Worm (Caenorhabditis elegans) whole organism, early embryonic: ENCODE measurements around the gene R09H10.7.
"Not testable (repeated sequence)": the region's sequence is repeated elsewhere in the genome, so short reads cannot be mapped to it uniquely, and the experiment has no call there.

ENCODE experiments used
- B0310.2 ChIP-seq: sonication (generic microtip); optimal IDR thresholded peaks from 2 replicates; lab custom pipeline; 2016; ENCODE audit warnings: mild to moderate bottlenecking, missing genetic modification characterization, missing compliant biosample characterization
- F13C5.2 ChIP-seq: sonication (generic microtip); optimal IDR thresholded peaks from 2 replicates; lab custom pipeline; 2017; ENCODE audit warnings: mild to moderate bottlenecking, missing genetic modification characterization, inconsistent platforms, missing compliant biosample characterization
- aly-1 ChIP-seq: sonication (generic microtip); optimal IDR thresholded peaks from 2 replicates; lab custom pipeline; 2016; ENCODE audit warnings: missing genetic modification characterization, missing compliant biosample characterization
- ama-1 ChIP-seq: fragments of 150-350 bp; optimal IDR thresholded peaks from 2 replicates; lab custom pipeline; 2014
- ceh-13 ChIP-seq: fragments of 200-800 bp; sonication (Bioruptor generic); optimal IDR thresholded peaks from 2 replicates; lab custom pipeline; 2018; ENCODE audit warnings: mild to moderate bottlenecking, missing genetic modification characterization, missing compliant biosample characterization
- ceh-36 ChIP-seq: sonication (generic microtip); optimal IDR thresholded peaks from 2 replicates; lab custom pipeline; 2016; ENCODE audit warnings: missing genetic modification characterization, inconsistent platforms, missing compliant biosample characterization
- ets-7 ChIP-seq: sonication (generic microtip); optimal IDR thresholded peaks from 2 replicates; lab custom pipeline; 2016; ENCODE audit warnings: missing genotype, missing genetic modification characterization, missing compliant biosample characterization
- flt-1 ChIP-seq: fragments of 200-800 bp; sonication (Bioruptor generic); IDR thresholded peaks from 2 replicates; pipeline ENCODE4 v1.3.6; 2022; ENCODE audit warnings: missing genetic modification characterization, missing compliant biosample characterization
- hmbx-1 ChIP-seq: sonication (generic microtip); optimal IDR thresholded peaks from 2 replicates; lab custom pipeline; 2016; ENCODE audit warnings: mild to moderate bottlenecking, missing genetic modification characterization, missing compliant biosample characterization
- hmg-4 ChIP-seq: fragments of 200-800 bp; sonication (Bioruptor generic); optimal IDR thresholded peaks from 2 replicates; lab custom pipeline; 2018; ENCODE audit warnings: mild to moderate bottlenecking, missing genetic modification characterization, missing compliant biosample characterization
- hnd-1 ChIP-seq: sonication (generic microtip); optimal IDR thresholded peaks from 2 replicates; lab custom pipeline; 2016; ENCODE audit warnings: missing genetic modification characterization, missing compliant biosample characterization
- pes-1 ChIP-seq: fragments of 200-800 bp; sonication (Bioruptor generic); IDR thresholded peaks from 2 replicates; pipeline ENCODE4 v1.3.6; 2022; ENCODE audit warnings: missing genetic modification reagents, missing genetic modification characterization, missing compliant biosample characterization
- scrt-1 ChIP-seq: fragments of 200-800 bp; sonication (Bioruptor generic); IDR thresholded peaks from 2 replicates; pipeline ENCODE4 v1.3.6; 2022; ENCODE audit warnings: missing genetic modification characterization, missing compliant biosample characterization
- sea-1 ChIP-seq: fragments of 200-800 bp; sonication (Bioruptor generic); conservative IDR thresholded peaks from 2 replicates; pipeline ENCODE4 v1.3.6; 2022; ENCODE audit warnings: missing genetic modification characterization, missing compliant biosample characterization
- tbx-11 ChIP-seq: fragments of 200-800 bp; sonication (Bioruptor generic); IDR thresholded peaks from 2 replicates; pipeline ENCODE4 v1.3.6; 2022; ENCODE audit warnings: missing genetic modification characterization, missing compliant biosample characterization
- tbx-37 ChIP-seq: fragments of 200-800 bp; sonication (Bioruptor generic); conservative IDR thresholded peaks from 2 replicates; pipeline ENCODE4 v1.3.6; 2022; ENCODE audit warnings: missing genetic modification reagents, missing genetic modification characterization, missing compliant biosample characterization
- tra-4 ChIP-seq: sonication (generic microtip); optimal IDR thresholded peaks from 2 replicates; lab custom pipeline; 2017; ENCODE audit warnings: missing genetic modification characterization, missing compliant biosample characterization

R09H10.7 gene

DNA sequence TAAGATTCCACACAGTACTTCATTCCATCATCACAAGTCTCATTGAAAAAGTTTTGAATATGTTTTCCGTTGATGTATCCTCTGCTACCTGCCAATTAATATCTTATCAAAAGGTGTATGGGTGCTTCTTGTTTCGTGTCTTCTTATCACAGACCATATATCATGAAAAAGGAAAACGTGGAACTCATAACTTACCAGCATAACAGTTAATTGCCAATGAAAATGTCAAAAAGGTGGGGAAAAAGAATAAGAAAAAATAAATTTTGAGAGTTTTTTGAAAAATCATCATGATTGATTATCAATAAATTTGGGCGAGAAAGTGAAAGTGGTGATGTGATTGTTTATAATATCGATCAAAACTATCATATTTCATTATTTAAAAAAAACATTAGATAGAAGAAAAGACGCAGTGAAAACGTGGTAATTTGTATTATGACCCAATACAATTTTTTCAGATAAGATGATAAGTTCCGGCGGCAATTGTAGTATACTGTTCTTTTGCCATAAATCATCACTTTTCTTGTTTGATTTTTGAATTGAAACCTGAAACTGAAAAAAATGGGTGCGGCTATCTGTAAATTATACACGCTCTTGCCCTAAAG lies 10.1 kb downstream of the R09H10.7 start, which contains the start of gene F56C4.4:
F56C4.4 (minus strand) TSS at position 315 of the 602 bp plus-strand sequence.
- TF ChIP-seq ets-7 (tag; lab: Kevin White, UChicago): no peak
- TF ChIP-seq ceh-36 (tag; lab: Kevin White, UChicago): no peak
- TF ChIP-seq flt-1: no peak
- TF ChIP-seq tbx-37 (GFP tag; lab: Robert Waterston, UW): no peak
- TF ChIP-seq scrt-1 (GFP tag; lab: Robert Waterston, UW): no peak
- no peak for TF ChIP-seq pes-1 (GFP tag; lab: Robert Waterston, UW)
- no peak for TF ChIP-seq ceh-13

DNA sequence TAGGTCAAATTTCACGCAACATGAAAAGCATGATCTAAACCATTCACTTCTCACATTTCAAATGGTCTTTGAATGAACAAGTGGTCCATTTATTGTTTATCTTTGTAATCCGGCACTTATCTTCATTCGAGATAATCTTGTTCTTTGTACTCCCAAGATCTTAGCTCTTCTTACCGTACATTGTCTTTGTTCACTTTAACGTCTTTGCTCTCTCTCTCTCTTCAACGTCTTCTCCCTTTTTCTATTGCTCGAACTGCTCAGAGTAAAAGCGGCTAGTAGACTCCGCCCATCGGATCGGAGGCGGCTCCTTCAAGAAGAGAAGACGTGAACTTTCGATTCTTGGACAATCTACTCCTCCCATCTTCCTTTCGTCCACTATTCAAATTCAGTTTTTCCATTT lies 15.7 kb downstream of the R09H10.7 start, which contains the start of gene F56C4.1:
F56C4.1 (plus strand) TSS at position 301 of the 400 bp plus-strand sequence.
- TF ChIP-seq ceh-36 (tag; lab: Kevin White, UChicago): no peak
- no peak for TF ChIP-seq scrt-1 (GFP tag; lab: Robert Waterston, UW)
- TF ChIP-seq tbx-11 (GFP tag; lab: Robert Waterston, UW): no peak
- TF ChIP-seq tbx-37 (GFP tag; lab: Robert Waterston, UW): no peak
- no peak for TF ChIP-seq hmg-4 (GFP tag; lab: Kevin White, UChicago)
- TF ChIP-seq flt-1: no peak
- no peak for TF ChIP-seq B0310.2 (tag; lab: Kevin White, UChicago)
- no peak for TF ChIP-seq tra-4
- no peak for TF ChIP-seq hnd-1 (tag; lab: Kevin White, UChicago)
- TF ChIP-seq sea-1 (GFP tag; lab: Robert Waterston, UW): no peak
- no peak for TF ChIP-seq ama-1
- no peak for TF ChIP-seq ets-7 (tag; lab: Kevin White, UChicago)

DNA sequence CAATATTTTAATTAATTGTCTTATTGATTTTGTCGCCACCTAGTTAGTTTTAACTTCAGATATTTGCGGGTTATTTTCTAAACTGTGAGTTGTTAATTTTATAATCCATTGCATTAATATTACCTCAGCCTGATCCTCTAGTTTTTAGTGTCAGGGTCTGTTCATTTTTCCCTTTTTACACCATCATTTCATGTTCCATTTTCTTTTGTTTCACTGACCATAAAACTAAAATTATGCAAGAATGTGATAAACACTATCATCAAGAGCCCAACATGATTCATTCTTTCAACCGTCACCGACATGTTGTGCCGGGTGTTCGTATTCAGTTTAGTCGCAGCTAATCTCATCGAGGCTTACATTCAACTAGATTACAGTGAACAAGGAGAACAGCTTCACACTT lies 18.1 kb downstream of the R09H10.7 start, which contains the start of gene F56C4.2:
F56C4.2 (plus strand) TSS at position 301 of the 400 bp plus-strand sequence.
- TF ChIP-seq scrt-1 (GFP tag; lab: Robert Waterston, UW) (no peak), F13C5.2 (tag; lab: Kevin White, UChicago) (no peak), hmbx-1 (tag; lab: Kevin White, UChicago) (no peak), ama-1 (no peak), sea-1 (GFP tag; lab: Robert Waterston, UW) (no peak), ceh-36 (tag; lab: Kevin White, UChicago) (no peak), hmg-4 (GFP tag; lab: Kevin White, UChicago) (no peak), aly-1 (tag; lab: Kevin White, UChicago) (no peak), tbx-11 (GFP tag; lab: Robert Waterston, UW) (no peak), ceh-13 (no peak), B0310.2 (tag; lab: Kevin White, UChicago) (no peak), ets-7 (tag; lab: Kevin White, UChicago) (no peak), tbx-37 (GFP tag; lab: Robert Waterston, UW) (no peak), hnd-1 (tag; lab: Kevin White, UChicago) (no peak), pes-1 (GFP tag; lab: Robert Waterston, UW) (no peak)

DNA sequence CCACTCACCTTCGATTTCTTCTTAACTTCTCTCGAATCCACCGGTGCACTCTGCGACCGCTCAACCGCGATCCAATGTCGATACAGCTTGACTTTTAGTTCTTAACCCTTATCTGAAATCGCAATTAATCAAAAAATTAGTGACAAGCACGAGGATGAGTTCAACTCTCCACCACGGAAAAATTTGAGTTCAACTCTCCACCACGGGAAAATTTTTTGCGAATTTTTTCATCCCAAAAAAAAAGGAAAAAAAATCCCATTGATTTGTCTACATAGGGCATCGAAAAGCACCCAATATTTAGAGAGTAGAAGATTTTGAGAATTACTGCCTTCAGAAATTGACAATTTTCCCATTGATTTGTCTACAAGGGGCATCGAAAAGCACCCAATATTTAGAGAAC lies 33.1 kb downstream of the R09H10.7 start, which contains the start of gene glb-19:
glb-19 (minus strand) TSS at position 101 of the 400 bp plus-strand sequence.
- not testable (repeated sequence) for TF ChIP-seq tbx-37 (GFP tag; lab: Robert Waterston, UW); F13C5.2 (tag; lab: Kevin White, UChicago); hmg-4 (GFP tag; lab: Kevin White, UChicago)

DNA sequence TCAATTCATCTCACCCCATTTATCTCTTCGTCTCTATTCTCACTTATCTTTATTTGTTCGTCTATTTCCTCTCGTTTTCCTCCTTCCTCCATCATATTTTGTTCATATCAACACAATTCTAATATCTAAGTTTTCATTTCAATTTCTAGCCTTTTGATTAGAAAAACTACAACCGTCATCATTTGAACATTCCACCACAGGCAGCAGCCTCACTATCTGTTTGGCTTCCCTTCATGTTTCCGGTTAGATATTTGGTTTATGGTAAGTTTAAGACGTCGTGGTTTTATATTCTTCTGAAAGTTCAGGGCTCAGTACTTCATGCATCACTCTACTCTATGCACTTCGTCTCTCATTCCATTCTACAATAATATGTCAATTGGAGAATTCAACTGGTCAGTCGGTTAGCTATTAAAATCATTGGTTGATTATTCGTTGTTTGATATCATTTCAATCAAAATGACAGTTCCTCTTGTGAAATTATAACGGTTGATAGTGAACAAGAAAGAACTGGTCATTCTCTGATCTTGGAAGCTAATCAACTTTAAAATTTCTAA lies 35.9 kb downstream of the R09H10.7 start, which contains the start of gene K08C7.1:
K08C7.1 (plus strand) TSS at position 43 of the 554 bp plus-strand sequence.
- TF ChIP-seq aly-1 (tag; lab: Kevin White, UChicago) (no peak), F13C5.2 (tag; lab: Kevin White, UChicago) (no peak), hnd-1 (tag; lab: Kevin White, UChicago) (no peak), tbx-37 (GFP tag; lab: Robert Waterston, UW) (no peak), pes-1 (GFP tag; lab: Robert Waterston, UW) (no peak), flt-1 (no peak), ets-7 (tag; lab: Kevin White, UChicago) (no peak), ama-1 (no peak), hmbx-1 (tag; lab: Kevin White, UChicago) (no peak), tbx-11 (GFP tag; lab: Robert Waterston, UW) (no peak), scrt-1 (GFP tag; lab: Robert Waterston, UW) (no peak), B0310.2 (tag; lab: Kevin White, UChicago) (no peak), ceh-13 (no peak), sea-1 (GFP tag; lab: Robert Waterston, UW) (no peak), ceh-36 (tag; lab: Kevin White, UChicago) (no peak), tra-4 (no peak), hmg-4 (GFP tag; lab: Kevin White, UChicago) (no peak)

DNA sequence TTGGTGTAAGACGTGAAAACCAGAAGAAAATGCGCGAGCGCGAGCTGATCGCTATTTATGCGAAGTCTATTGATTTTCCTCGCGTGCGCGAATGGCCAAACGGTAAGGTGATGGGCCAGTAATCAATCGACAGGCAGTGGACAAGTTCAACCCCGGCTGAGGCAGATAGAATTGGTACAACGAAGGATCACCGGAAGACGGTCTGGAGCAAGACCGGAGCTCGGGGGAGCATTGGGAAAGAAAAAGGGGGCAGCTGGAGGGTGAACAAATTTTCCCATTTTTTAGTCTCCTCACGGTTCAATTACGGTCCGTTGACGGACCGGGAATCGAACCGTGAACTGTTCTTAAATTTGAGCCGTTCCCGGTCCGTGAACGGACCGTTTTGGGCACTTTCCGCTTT lies 37.5 kb downstream of the R09H10.7 start:
- TF ChIP-seq scrt-1 (GFP tag; lab: Robert Waterston, UW): peak; percentile 52; the same call in 1 of the 2 replicates

DNA sequence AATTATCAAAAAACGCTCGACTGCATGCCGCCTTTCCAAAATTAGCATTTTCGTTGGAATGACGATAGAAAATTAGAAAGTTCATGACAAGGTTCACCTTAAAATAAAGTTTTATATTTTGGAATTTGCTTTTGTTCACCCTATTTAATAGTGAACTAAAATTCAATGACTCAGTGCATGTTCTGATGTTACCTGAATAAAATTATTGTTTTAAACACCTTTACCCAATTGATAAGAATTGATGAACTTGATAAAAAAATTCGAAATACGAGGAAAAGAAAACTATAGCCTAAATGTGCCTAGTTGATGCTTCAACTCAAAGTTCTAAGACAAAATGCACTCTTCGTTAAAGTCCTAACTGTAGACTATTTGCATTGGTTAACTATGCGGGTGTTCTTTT lies 40.2 kb downstream of the R09H10.7 start:
- no peak for TF ChIP-seq hmg-4 (GFP tag; lab: Kevin White, UChicago)
- no peak for TF ChIP-seq pes-1 (GFP tag; lab: Robert Waterston, UW)
- TF ChIP-seq ceh-36 (tag; lab: Kevin White, UChicago): no peak
- no peak for TF ChIP-seq hnd-1 (tag; lab: Kevin White, UChicago)
- no peak for TF ChIP-seq ama-1
- no peak for TF ChIP-seq ceh-13
- TF ChIP-seq aly-1 (tag; lab: Kevin White, UChicago): no peak
- no peak for TF ChIP-seq tbx-37 (GFP tag; lab: Robert Waterston, UW)
- no peak for TF ChIP-seq B0310.2 (tag; lab: Kevin White, UChicago)
- no peak for TF ChIP-seq ets-7 (tag; lab: Kevin White, UChicago)
